Fruit fly (Drosophila melanogaster): ENCODE measurements around the gene Gba1a.

Gba1a gene

DNA sequence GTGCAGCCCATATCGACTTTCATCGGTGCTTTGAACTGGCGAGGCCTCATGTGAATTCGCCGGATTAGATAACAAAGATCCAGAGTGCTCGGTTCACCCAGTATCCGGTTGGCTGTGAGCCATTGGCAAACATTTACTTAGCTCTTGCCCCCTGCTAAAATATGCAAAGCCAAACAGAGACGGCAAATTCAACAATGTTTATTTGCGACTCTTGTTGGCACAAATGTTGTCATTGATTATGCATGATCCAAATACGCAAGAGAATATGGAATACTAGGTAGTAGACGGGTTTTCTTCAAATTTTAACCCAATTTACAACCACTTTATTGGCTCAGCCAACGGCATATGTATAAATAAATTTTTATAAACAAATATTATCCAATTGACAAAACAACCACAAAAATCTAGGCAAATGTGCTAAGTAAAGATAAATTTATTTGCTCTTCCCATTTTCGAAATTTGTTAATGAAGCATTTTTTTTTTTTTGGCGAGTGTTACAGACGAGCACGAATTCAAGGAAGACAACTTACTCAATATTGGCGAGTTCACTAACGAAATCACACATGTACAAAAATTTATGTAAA is 47.8 kb upstream of the Gba1a start (continued):
- no peak for TF ChIP-seq CG14710 (tag; optimal IDR thresholded peaks at IDR 0.05)
- TF ChIP-seq CG7271 (tag; optimal IDR thresholded peaks at IDR 0.05): no peak
- TF ChIP-seq Meics (GFP tag; optimal IDR thresholded peaks at IDR 0.05): peak; percentile 88
- TF ChIP-seq CG11247 (GFP tag; IDR thresholded peaks at IDR 0.05): peak; percentile 78
- peak; percentile 86 for TF ChIP-seq Dbx (GFP tag; IDR thresholded peaks at IDR 0.05)
- peak; percentile 21 for TF ChIP-seq Asciz (GFP tag; optimal IDR thresholded peaks at IDR 0.05)
- TF ChIP-seq gce (GFP tag; IDR thresholded peaks at IDR 0.05): peak; percentile 24; the same call in 1 of the 3 replicates
- peak; percentile 54 for TF ChIP-seq Dad (GFP tag; optimal IDR thresholded peaks at IDR 0.05)
- TF ChIP-seq CG6272 (GFP tag; IDR thresholded peaks at IDR 0.05): no peak
- TF ChIP-seq Nf-YA (GFP tag; IDR thresholded peaks at IDR 0.05): peak; percentile 45; the same call in 1 of the 2 replicates
- peak; percentile 72 for TF ChIP-seq CG11695 (GFP tag; IDR thresholded peaks at IDR 0.05)
- TF ChIP-seq Poxn (GFP tag; IDR thresholded peaks at IDR 0.05): no peak
- TF ChIP-seq CG9876 (GFP tag; optimal IDR thresholded peaks at IDR 0.05): peak; percentile 40
- TF ChIP-seq sc (optimal IDR thresholded peaks at IDR 0.05): no peak
- no peak for TF ChIP-seq sc (GFP tag; optimal IDR thresholded peaks at IDR 0.05)
- TF ChIP-seq Mes4 (GFP tag; optimal IDR thresholded peaks at IDR 0.05): peak; percentile 2
- TF ChIP-seq toy (GFP tag; IDR thresholded peaks at IDR 0.05): no peak
- TF ChIP-seq CoRest (tag; optimal IDR thresholded peaks at IDR 0.05): peak; percentile 76
- TF ChIP-seq CG30403 (GFP tag; optimal IDR thresholded peaks at IDR 0.05): peak; percentile 12
- peak; percentile 40; the same call in 1 of the 2 replicates for TF ChIP-seq CG32767 (GFP tag; IDR thresholded peaks at IDR 0.05)
- TF ChIP-seq zfh2 (GFP tag; optimal IDR thresholded peaks at IDR 0.05): peak; percentile 54
- TF ChIP-seq Hsf (GFP tag; optimal IDR thresholded peaks at IDR 0.05): peak; percentile 27
- TF ChIP-seq NfI (GFP tag; optimal IDR thresholded peaks at IDR 0.05): peak; percentile 64
- TF ChIP-seq Deaf1 (tag; optimal IDR thresholded peaks at IDR 0.05): peak; percentile 13
- peak; percentile 63 for TF ChIP-seq grau (tag; optimal IDR thresholded peaks at IDR 0.05)
- no peak for TF ChIP-seq CG4282 (GFP tag; optimal IDR thresholded peaks at IDR 0.05)
- TF ChIP-seq CG7372 (GFP tag; IDR thresholded peaks at IDR 0.05): no peak
- no peak for TF ChIP-seq Hr3 (GFP tag; optimal IDR thresholded peaks at IDR 0.05)
- peak; percentile 64 for TF ChIP-seq CG4854 (GFP tag; optimal IDR thresholded peaks at IDR 0.05)
- no peak for TF ChIP-seq sisA (GFP tag; IDR thresholded peaks at IDR 0.05)
- peak; percentile 11 for TF ChIP-seq Abd-B (GFP tag; optimal IDR thresholded peaks at IDR 0.05)
- peak; percentile 52; the same call in 1 of the 3 replicates for TF ChIP-seq CG3726 (GFP tag; IDR thresholded peaks at IDR 0.05)
- TF ChIP-seq org-1 (GFP tag; optimal IDR thresholded peaks at IDR 0.05): peak; percentile 56
- TF ChIP-seq Eip74EF (GFP tag; optimal IDR thresholded peaks at IDR 0.05): peak in 1 of 2 experiments; percentile 7
- TF ChIP-seq so (GFP tag; IDR thresholded peaks at IDR 0.05): peak; percentile 62; the same call in 2 of the 3 replicates
- TF ChIP-seq corto (GFP tag; optimal IDR thresholded peaks at IDR 0.05): no peak
- TF ChIP-seq bsh (GFP tag; optimal IDR thresholded peaks at IDR 0.05): no peak
- no peak for TF ChIP-seq CG16779 (GFP tag; IDR thresholded peaks at IDR 0.05)
- peak; percentile 77 for TF ChIP-seq CG6854 (GFP tag; optimal IDR thresholded peaks at IDR 0.05)
- TF ChIP-seq cas (GFP tag; IDR thresholded peaks at IDR 0.05): no peak
- TF ChIP-seq CG7786 (GFP tag; optimal IDR thresholded peaks at IDR 0.05): peak; percentile 71
- TF ChIP-seq NC2β (GFP tag; optimal IDR thresholded peaks at IDR 0.05): no peak
- peak; percentile 48 for TF ChIP-seq mam (GFP tag; optimal IDR thresholded peaks at IDR 0.05)
- TF ChIP-seq hb (GFP tag; IDR thresholded peaks at IDR 0.05; ENCODE audit: partially characterized antibody): no peak
- no peak for TF ChIP-seq ara (GFP tag; IDR thresholded peaks at IDR 0.05)
- peak; percentile 67; the same call in 2 of the 3 replicates for TF ChIP-seq CG6175 (GFP tag; IDR thresholded peaks at IDR 0.05)
- peak; percentile 81 for TF ChIP-seq rib (GFP tag; IDR thresholded peaks at IDR 0.05)
- no peak for TF ChIP-seq vnd (GFP tag; IDR thresholded peaks at IDR 0.05; ENCODE audit: partially characterized antibody)
- TF ChIP-seq croc (GFP tag; conservative IDR thresholded peaks at IDR 0.05): no peak
- no peak for TF ChIP-seq CG6791 (GFP tag; IDR thresholded peaks at IDR 0.05; ENCODE audit: partially characterized antibody)
